Worm (Caenorhabditis elegans): ENCODE measurements around the gene comt-4.

- no peak for TF ChIP-seq W03F9.2 (tag; optimal IDR thresholded peaks at IDR 0.05)
- no peak for TF ChIP-seq dao-5 (tag; optimal IDR thresholded peaks at IDR 0.05)
Observed at ce11 chrV:2050790-2051189, 805 bp upstream of the comt-4 start.
